Fruit fly (Drosophila melanogaster) whole organism, prepupa: Measurements from ENCODE around the gene atms.

Experiments used
- Blimp-1 ChIP-seq: fragments of 200-800 bp; sonication (Bioruptor generic); optimal IDR thresholded peaks from 3 replicates; lab custom pipeline; 2017; ENCODE audit warnings: missing biosample characterization, missing genetic modification characterization, mild to moderate bottlenecking, moderate library complexity, missing genetic modification reagents
- CG10669 ChIP-seq: fragments of 200-800 bp; sonication (Bioruptor generic); optimal IDR thresholded peaks from 3 replicates; lab custom pipeline; 2018; ENCODE audit warnings: missing biosample characterization, mild to moderate bottlenecking, missing genetic modification characterization, moderate library complexity
- CG15336 ChIP-seq: fragments of 200-800 bp; sonication (Bioruptor generic); IDR thresholded peaks from 2 replicates; pipeline ENCODE4 v1.3.6; 2022; ENCODE audit warnings: missing biosample characterization, missing genetic modification characterization
- CG1621 ChIP-seq: fragments of 200-800 bp; sonication (Bioruptor generic); optimal IDR thresholded peaks from 3 replicates; lab custom pipeline; 2018; ENCODE audit warnings: missing biosample characterization, mild to moderate bottlenecking, missing genetic modification characterization
- CG16779 ChIP-seq: fragments of 200-800 bp; sonication (Bioruptor generic); optimal IDR thresholded peaks from 3 replicates; lab custom pipeline; 2017; ENCODE audit warnings: missing biosample characterization, mild to moderate bottlenecking, missing genetic modification characterization
- CG3032 ChIP-seq: fragments of 200-800 bp; optimal IDR thresholded peaks from 2 replicates; lab custom pipeline; 2019; ENCODE audit warnings: missing biosample characterization, mild to moderate bottlenecking, missing genetic modification characterization, moderate library complexity
- CG31627 ChIP-seq: fragments of 200-800 bp; sonication (Bioruptor generic); optimal IDR thresholded peaks from 3 replicates; lab custom pipeline; 2016; ENCODE audit warnings: missing biosample characterization, missing genetic modification characterization
- CG32006 ChIP-seq: fragments of 200-800 bp; sonication (Bioruptor generic); optimal IDR thresholded peaks from 3 replicates; lab custom pipeline; 2017; ENCODE audit warnings: missing biosample characterization, mild to moderate bottlenecking, missing genetic modification characterization
- CG3919 ChIP-seq: fragments of 200-800 bp; sonication (Bioruptor generic); optimal IDR thresholded peaks from 3 replicates; lab custom pipeline; 2016; ENCODE audit warnings: missing biosample characterization, missing genetic modification characterization
- CG6163 ChIP-seq: fragments of 200-800 bp; sonication (Bioruptor generic); IDR thresholded peaks from 3 replicates; pipeline ENCODE4 v1.3.6; 2022; ENCODE audit warnings: missing biosample characterization, missing genetic modification characterization
- CG6792 ChIP-seq: fragments of 200-800 bp; sonication (Bioruptor generic); optimal IDR thresholded peaks from 3 replicates; lab custom pipeline; 2016; ENCODE audit warnings: missing biosample characterization, missing genetic modification characterization
- CG6854 ChIP-seq: fragments of 200-800 bp; sonication (Bioruptor generic); optimal IDR thresholded peaks from 2 replicates; lab custom pipeline; 2017; ENCODE audit warnings: missing biosample characterization, mild to moderate bottlenecking, missing genetic modification characterization
- CG7368 ChIP-seq: fragments of 200-800 bp; sonication (Bioruptor generic); optimal IDR thresholded peaks from 3 replicates; lab custom pipeline; 2016; ENCODE audit warnings: missing biosample characterization, missing genetic modification characterization
- CG8119 ChIP-seq: fragments of 200-800 bp; sonication (Bioruptor generic); IDR thresholded peaks from 3 replicates; pipeline ENCODE4 v1.3.6; 2022; ENCODE audit warnings: missing biosample characterization, missing genetic modification characterization
- CG8319 ChIP-seq: fragments of 200-800 bp; sonication (Bioruptor generic); optimal IDR thresholded peaks from 3 replicates; lab custom pipeline; 2016; ENCODE audit warnings: missing biosample characterization, missing genetic modification characterization
- CG9139 ChIP-seq: fragments of 200-800 bp; sonication (Bioruptor generic); optimal IDR thresholded peaks from 3 replicates; lab custom pipeline; 2017; ENCODE audit warnings: missing biosample characterization, mild to moderate bottlenecking, missing genetic modification characterization
- Eip78C ChIP-seq: fragments of 200-800 bp; sonication (Bioruptor generic); peaks from one replicate; lab custom pipeline; 2016; ENCODE audit warnings: missing biosample characterization, missing genetic modification characterization
- Ets21C ChIP-seq: fragments of 200-800 bp; sonication (Bioruptor generic); optimal IDR thresholded peaks from 3 replicates; lab custom pipeline; 2016; ENCODE audit warnings: missing biosample characterization, missing genetic modification characterization
- Ets96B ChIP-seq: fragments of 200-800 bp; optimal IDR thresholded peaks from 2 replicates; lab custom pipeline; 2019; ENCODE audit warnings: missing biosample characterization, mild to moderate bottlenecking, missing genetic modification characterization, moderate library complexity
- Hr39 ChIP-seq: fragments of 200-800 bp; sonication (Bioruptor generic); optimal IDR thresholded peaks from 2 replicates; lab custom pipeline; 2016; ENCODE audit warnings: missing biosample characterization, missing genetic modification characterization
- Hr4 ChIP-seq: fragments of 200-800 bp; sonication (Bioruptor generic); optimal IDR thresholded peaks from 3 replicates; lab custom pipeline; 2016; ENCODE audit warnings: missing biosample characterization, missing genetic modification characterization
- Met ChIP-seq: fragments of 200-800 bp; sonication (Bioruptor generic); optimal IDR thresholded peaks from 3 replicates; lab custom pipeline; 2016; ENCODE audit warnings: missing biosample characterization, missing genetic modification characterization
- OdsH ChIP-seq: fragments of 200-800 bp; sonication (Bioruptor generic); optimal IDR thresholded peaks from 3 replicates; lab custom pipeline; 2016; ENCODE audit warnings: missing biosample characterization, missing genetic modification characterization
- Sox15 ChIP-seq: fragments of 200-800 bp; sonication (Bioruptor generic); optimal IDR thresholded peaks from 3 replicates; lab custom pipeline; 2016; ENCODE audit warnings: missing biosample characterization, missing genetic modification characterization
- acj6 ChIP-seq: fragments of 200-800 bp; sonication (Bioruptor generic); optimal IDR thresholded peaks from 3 replicates; lab custom pipeline; 2016; ENCODE audit warnings: missing biosample characterization, missing genetic modification characterization
- dac ChIP-seq: fragments of 200-800 bp; sonication (Bioruptor generic); optimal IDR thresholded peaks from 2 replicates; lab custom pipeline; 2017; ENCODE audit warnings: missing biosample characterization, mild to moderate bottlenecking, missing genetic modification characterization
- eg ChIP-seq: fragments of 200-800 bp; sonication (Bioruptor generic); IDR thresholded peaks from 3 replicates; pipeline ENCODE4 v1.3.6; 2022; ENCODE audit warnings: missing biosample characterization, missing genetic modification characterization
- esn ChIP-seq: fragments of 200-800 bp; sonication (Bioruptor generic); optimal IDR thresholded peaks from 2 replicates; lab custom pipeline; 2016; ENCODE audit warnings: missing biosample characterization, mild to moderate bottlenecking, missing genetic modification characterization, moderate library complexity
- fkh ChIP-seq: fragments of 200-800 bp; sonication (Bioruptor generic); optimal IDR thresholded peaks from 3 replicates; lab custom pipeline; 2017; ENCODE audit warnings: missing biosample characterization, mild to moderate bottlenecking, missing genetic modification characterization, moderate library complexity
- lz ChIP-seq: fragments of 200-800 bp; sonication (Bioruptor generic); optimal IDR thresholded peaks from 3 replicates; lab custom pipeline; 2016; ENCODE audit warnings: missing biosample characterization, missing genetic modification characterization
- net ChIP-seq: fragments of 200-800 bp; sonication (Bioruptor generic); optimal IDR thresholded peaks from 3 replicates; lab custom pipeline; 2016; ENCODE audit warnings: missing biosample characterization, missing genetic modification characterization
- ss ChIP-seq, 2 experiments: fragments of 200-800 bp; sonication (Bioruptor generic); optimal IDR thresholded peaks; 2 replicates in 1 of 2; 3 replicates in 1 of 2; lab custom pipeline; 2017 to 2018; ENCODE audit warnings: mild to moderate bottlenecking in 2 of 2, missing biosample characterization in 2 of 2, missing genetic modification characterization in 2 of 2, moderate library complexity in 1 of 2
- svp ChIP-seq: fragments of 200-800 bp; sonication (Bioruptor generic); peaks from one replicate; lab custom pipeline; 2016; ENCODE audit warnings: missing biosample characterization, missing genetic modification characterization
- topi ChIP-seq: fragments of 200-800 bp; sonication (Bioruptor generic); optimal IDR thresholded peaks from 3 replicates; lab custom pipeline; 2016; ENCODE audit warnings: missing biosample characterization, missing genetic modification characterization

Gene atms

dm6 chr3R:4712063-4712462 is 37.8 kb upstream of the atms start:
- TF ChIP-seq CG16779 (tag; lab: Kevin White, UChicago) (no peak), Eip78C (GFP tag; lab: Kevin White, UChicago) (peak; percentile 10)

DNA sequence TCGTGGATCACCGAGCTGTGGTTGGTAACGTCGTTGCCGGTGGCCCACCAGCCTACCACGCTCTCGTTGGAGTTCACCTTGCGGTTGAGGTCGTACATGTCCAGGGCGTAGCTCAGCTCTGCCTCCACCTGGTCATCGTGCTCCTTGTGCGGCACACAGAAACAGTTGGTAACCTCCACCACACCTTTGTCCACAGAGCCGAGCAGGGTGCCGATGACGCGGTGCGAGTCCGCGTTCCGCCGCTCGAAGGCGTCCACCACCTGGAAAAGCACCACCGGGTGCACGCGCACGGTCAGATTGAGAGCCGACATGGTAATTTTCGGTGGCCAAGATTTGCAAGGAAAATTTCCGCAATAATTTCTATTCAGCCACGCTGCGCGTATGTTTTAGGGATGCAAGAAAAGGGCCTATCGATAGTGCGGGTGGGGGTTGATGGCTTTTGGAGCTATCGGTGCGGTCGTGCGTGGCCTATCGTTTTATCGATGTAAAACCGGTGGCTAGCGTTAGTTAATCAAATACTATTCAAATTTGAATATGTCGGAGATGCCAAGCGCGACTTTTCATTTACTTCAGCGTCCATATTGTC is 36.0 kb upstream of the atms start, which contains the start of gene eIF3f1:
TSS of gene eIF3f1 (minus strand) at position 408 of the 586 bp plus-strand sequence.
- no peak for TF ChIP-seq Ets21C
- TF ChIP-seq eg (GFP tag; lab: Robert Waterston, UW): peak; percentile 34; the same call in 1 of the 3 replicates
- no peak for TF ChIP-seq CG15336
- peak; percentile 11 for TF ChIP-seq CG3032 (tag; lab: Kevin White, UChicago)
- TF ChIP-seq CG6854 (GFP tag; lab: Kevin White, UChicago): peak; percentile 25
- no peak for TF ChIP-seq CG32006 (GFP tag; lab: Kevin White, UChicago)
- no peak for TF ChIP-seq lz (GFP tag; lab: Kevin White, UChicago)
- peak; percentile 41 for TF ChIP-seq esn
- no peak for TF ChIP-seq Hr4 (GFP tag; lab: Kevin White, UChicago)
- TF ChIP-seq Blimp-1 (GFP tag; lab: Kevin White, UChicago): no peak
- no peak for TF ChIP-seq CG9139 (GFP tag; lab: Kevin White, UChicago)
- no peak for TF ChIP-seq Ets96B
- no peak for TF ChIP-seq Sox15 (GFP tag; lab: Kevin White, UChicago)
- peak; percentile 98 for TF ChIP-seq CG8319
- no peak for TF ChIP-seq acj6 (GFP tag; lab: Kevin White, UChicago)
- peak; percentile 85 for TF ChIP-seq fkh (GFP tag; lab: Kevin White, UChicago)
- TF ChIP-seq CG1621: no peak
- no peak for TF ChIP-seq CG6163 (GFP tag; lab: Robert Waterston, UW)

DNA sequence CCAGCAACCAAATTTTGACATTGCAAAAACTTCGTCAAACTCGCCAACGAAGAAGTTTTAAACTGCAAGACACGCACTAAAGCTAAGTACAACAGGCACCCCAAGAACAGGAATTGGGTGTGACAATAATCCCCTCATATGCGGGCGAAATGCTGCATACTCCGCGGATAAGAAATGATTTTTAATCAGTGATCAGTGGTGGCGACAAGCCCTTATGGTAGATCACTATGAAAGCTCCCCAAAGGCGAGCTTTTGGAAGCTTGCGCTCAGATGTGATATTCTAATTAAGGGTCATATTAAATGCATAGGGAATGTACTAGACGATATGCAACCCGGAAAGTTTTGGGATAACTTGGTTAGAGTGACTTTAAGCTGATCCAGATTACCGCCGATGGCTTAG is 32.2 kb upstream of the atms start:
- TF ChIP-seq CG6854 (GFP tag; lab: Kevin White, UChicago): no peak
- TF ChIP-seq Met (GFP tag; lab: Kevin White, UChicago): no peak
- no peak for TF ChIP-seq Hr39 (GFP tag; lab: Kevin White, UChicago)
- no peak for TF ChIP-seq dac (GFP tag; lab: Kevin White, UChicago)
- no peak for TF ChIP-seq CG7368
- TF ChIP-seq CG9139 (GFP tag; lab: Kevin White, UChicago): no peak
- TF ChIP-seq ss (GFP tag; optimal IDR thresholded peaks at IDR 0.05; lab: Kevin White, UChicago): no peak
- no peak for TF ChIP-seq topi (GFP tag; lab: Kevin White, UChicago)
- TF ChIP-seq CG31627: no peak
- no peak for TF ChIP-seq CG8319
- TF ChIP-seq svp: no peak
- TF ChIP-seq acj6 (GFP tag; lab: Kevin White, UChicago): no peak
- TF ChIP-seq net: no peak
- no peak for TF ChIP-seq OdsH (GFP tag; lab: Kevin White, UChicago)

DNA sequence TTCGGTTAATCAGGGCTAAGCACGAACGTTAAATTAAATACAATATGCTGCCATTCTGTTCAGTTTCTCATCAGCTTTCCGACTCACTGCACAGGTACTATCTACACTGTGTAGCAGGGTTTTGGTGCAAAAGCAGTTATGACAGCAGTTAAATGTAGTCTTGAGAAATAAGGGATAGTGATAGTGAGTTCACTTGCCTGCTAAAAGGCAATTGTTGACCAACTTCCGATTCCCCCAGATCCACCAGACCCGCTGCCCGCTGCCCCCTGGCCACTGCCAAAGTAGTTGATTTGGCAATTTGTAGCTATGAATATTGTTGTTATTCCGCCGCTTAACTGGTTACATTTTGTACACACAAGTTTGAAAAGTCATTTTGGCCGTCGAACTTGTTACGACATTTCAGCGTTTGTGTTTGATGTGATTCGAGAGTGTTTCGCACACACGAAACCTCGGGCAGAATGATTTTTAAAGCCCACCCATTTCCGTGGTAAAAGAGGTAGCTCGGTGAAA is 25.5 kb upstream of the atms start:
- TF ChIP-seq esn (no peak), CG8319 (no peak), eg (GFP tag; lab: Robert Waterston, UW) (peak; percentile 51; the same call in 2 of the 3 replicates), CG8119 (GFP tag; lab: Robert Waterston, UW) (0 out of 3 replicates have a peak, but pooled peaks have one; percentile 5), CG3032 (tag; lab: Kevin White, UChicago) (no peak), CG6163 (GFP tag; lab: Robert Waterston, UW) (0 out of 3 replicates have a peak, but pooled peaks have one; percentile 35), CG10669 (GFP tag; lab: Kevin White, UChicago) (no peak), CG6792 (GFP tag; lab: Kevin White, UChicago) (no peak), ss (GFP tag; optimal IDR thresholded peaks at IDR 0.05; lab: Kevin White, UChicago) (no peak), CG3919 (no peak), CG15336 (peak; percentile 53)
